Worm (Caenorhabditis elegans): ENCODE results near the gene inx-11.

- TF ChIP-seq elt-2 (tag; optimal IDR thresholded peaks at IDR 0.05) (no peak), fos-1 (tag; optimal IDR thresholded peaks at IDR 0.05) (no peak), nhr-12 (tag; optimal IDR thresholded peaks at IDR 0.05) (no peak), ZK546.5 (tag; optimal IDR thresholded peaks at IDR 0.05) (no peak), ztf-11 (tag; optimal IDR thresholded peaks at IDR 0.05) (no peak)
Measured at ce11 chrV:12455695-12456094, 31.3 kb upstream of the inx-11 start.
